Fruit fly (Drosophila melanogaster) whole organism: ENCODE data around the gene Obp18a.

Source experiments
- CG8478 ChIP-seq: fragments of >200 bp; optimal IDR thresholded peaks from 2 replicates; lab custom pipeline; 2018; ENCODE audit warnings: inconsistent platforms
- Dll ChIP-seq: fragments of >200 bp; optimal IDR thresholded peaks from 2 replicates; lab custom pipeline; 2017
- EcR ChIP-seq, 2 experiments: fragments of >200 bp; optimal IDR thresholded peaks; 2 replicates each; lab custom pipeline; 2017; ENCODE audit warnings: missing biosample characterization in 2 of 2, missing genetic modification characterization in 2 of 2, missing genetic modification reagents in 2 of 2
- pan ChIP-seq: fragments of >200 bp; optimal IDR thresholded peaks from 2 replicates; lab custom pipeline; 2017
- psq ChIP-seq: fragments of >200 bp; optimal IDR thresholded peaks from 2 replicates; lab custom pipeline; 2017
- usp ChIP-seq: fragments of >200 bp; optimal IDR thresholded peaks from 2 replicates; lab custom pipeline; 2017; ENCODE audit warnings: missing biosample characterization, missing genetic modification characterization, mixed read lengths

Obp18a gene

dm6 chrX:19135768-19136167, at the start of gene Obp18a:
TSS of gene Obp18a (minus strand) at chrX:19135868.
- TF ChIP-seq pan (no peak), psq (lab: Kevin White, UChicago) (no peak), CG8478 (lab: Kevin White, UChicago) (no peak), EcR (GFP tag; optimal IDR thresholded peaks at IDR 0.05; lab: Kevin White, UChicago) (no peak), usp (GFP tag; lab: Kevin White, UChicago) (no peak)

DNA sequence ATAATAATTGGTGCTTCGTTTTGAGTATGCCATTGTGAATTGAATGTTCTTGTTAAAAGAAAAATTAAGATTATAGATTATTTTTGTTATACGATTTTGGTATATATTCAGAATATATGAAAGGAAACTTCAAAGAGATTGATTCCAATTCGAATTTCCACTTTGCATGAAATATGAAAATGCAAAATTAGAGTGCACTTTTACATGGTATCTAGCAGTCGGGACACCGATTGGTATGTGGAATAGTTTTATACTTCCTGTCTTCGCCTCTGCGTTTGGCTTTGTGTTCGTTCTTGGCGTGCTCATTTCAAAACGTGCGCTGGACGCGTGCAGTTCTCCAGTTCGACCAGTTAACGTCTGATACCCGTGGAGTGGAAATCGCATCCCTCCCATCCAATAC, 47.5 kb upstream of the Obp18a start, which contains the start of gene CG33253:
Gene CG33253, plus strand, starts transcription at position 301 of the 400 bp plus-strand sequence.
- no peak for TF ChIP-seq pan
- no peak for TF ChIP-seq CG8478 (lab: Kevin White, UChicago)

- TF ChIP-seq psq (lab: Kevin White, UChicago) (no peak), Dll (lab: Kevin White, UChicago) (no peak), EcR (GFP tag; optimal IDR thresholded peaks at IDR 0.05; lab: Kevin White, UChicago) (no peak), CG8478 (lab: Kevin White, UChicago) (no peak)
Observed at dm6 chrX:19179696-19180255, 44.1 kb upstream of the Obp18a start, which contains the start of the genes CG7556 and CG7453. TSS of gene CG7556 (minus strand) at chrX:19179830. TSS of gene CG7453 (plus strand) at chrX:19180173.

DNA sequence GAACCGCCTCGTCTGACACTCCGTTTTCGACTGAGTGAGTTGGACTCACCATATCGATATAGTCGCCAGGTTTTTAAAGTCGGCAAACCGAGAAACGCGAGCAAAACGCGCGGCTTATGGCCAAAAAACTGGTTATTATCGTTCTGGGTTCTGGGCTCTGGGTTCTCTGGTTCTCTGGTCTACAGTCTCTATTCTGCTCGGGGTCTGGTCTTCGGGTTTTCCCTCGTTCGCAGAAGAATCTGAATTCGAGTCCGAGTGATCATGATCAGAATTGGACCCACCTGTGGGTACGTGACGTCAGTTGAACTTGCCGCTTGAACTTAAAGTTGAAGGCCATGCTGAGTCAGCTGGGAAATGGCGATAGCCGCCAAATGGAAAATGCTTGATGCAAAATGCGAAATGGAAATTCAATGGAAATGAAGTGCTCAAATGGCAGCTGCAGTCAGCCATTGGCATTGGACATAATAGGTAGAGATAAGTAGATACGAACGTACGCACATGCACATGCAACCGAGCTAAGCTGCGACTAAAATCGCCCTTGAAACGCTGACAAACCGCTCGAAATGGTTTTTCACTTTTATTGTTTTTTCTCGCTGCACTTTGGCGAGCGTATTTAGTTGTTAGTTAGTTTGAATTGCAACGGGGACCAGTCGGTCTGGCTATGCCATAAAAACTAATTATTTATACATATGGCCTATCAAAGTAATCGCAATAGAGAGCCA, 39.3 kb upstream of the Obp18a start, which contains the start of gene CG33939:
Gene CG33939, minus strand, starts transcription at position 51 of the 722 bp plus-strand sequence.
- TF ChIP-seq CG8478 (lab: Kevin White, UChicago): no peak
- TF ChIP-seq EcR (GFP tag; optimal IDR thresholded peaks at IDR 0.05; lab: Kevin White, UChicago): no peak
- no peak for TF ChIP-seq pan
- TF ChIP-seq psq (lab: Kevin White, UChicago): no peak

DNA sequence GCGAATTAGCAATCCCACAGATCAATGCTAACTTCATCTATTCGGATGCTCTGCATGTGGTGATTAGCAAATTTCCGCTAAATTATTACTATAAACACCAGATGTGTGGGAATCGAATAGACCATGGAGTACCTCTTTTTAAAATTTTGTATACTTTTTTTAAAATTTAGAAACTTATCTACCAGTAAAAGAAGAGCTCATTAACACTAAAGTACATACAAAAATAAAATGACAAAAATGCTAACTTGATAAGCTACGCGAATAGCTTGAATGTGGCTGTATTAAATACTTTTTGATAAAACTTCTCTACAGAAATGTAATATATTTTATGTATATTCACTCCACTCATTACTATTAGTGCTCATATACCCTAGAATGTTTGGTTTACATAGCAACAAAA, 38.4 kb upstream of the Obp18a start:
- TF ChIP-seq pan (no peak), usp (GFP tag; lab: Kevin White, UChicago) (no peak), psq (lab: Kevin White, UChicago) (no peak), EcR (GFP tag; optimal IDR thresholded peaks at IDR 0.05; lab: Kevin White, UChicago) (no peak), Dll (lab: Kevin White, UChicago) (no peak), CG8478 (lab: Kevin White, UChicago) (no peak)

DNA sequence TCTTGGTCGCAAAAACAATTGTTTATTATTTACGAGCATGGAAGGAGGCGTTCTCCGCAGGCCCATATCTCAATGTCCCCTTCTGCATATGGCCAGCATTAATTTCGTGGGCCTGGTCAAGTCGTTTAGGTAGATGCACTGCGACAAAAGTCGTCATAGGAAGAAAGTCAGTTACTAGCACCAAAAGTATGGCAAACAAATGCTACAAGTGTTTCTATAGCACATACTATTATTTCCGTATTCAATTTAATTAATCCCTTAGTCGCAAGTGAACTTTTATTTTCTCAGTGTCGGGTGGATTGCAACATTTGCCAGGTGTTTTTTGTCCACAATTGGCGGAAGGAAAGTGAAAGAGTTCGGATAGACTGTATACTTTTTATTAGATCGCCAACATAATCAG, 37.3 kb upstream of the Obp18a start:
- no peak for TF ChIP-seq usp (GFP tag; lab: Kevin White, UChicago)
- TF ChIP-seq pan: no peak
- no peak for TF ChIP-seq EcR (GFP tag; optimal IDR thresholded peaks at IDR 0.05; lab: Kevin White, UChicago)
- TF ChIP-seq CG8478 (lab: Kevin White, UChicago): no peak
- no peak for TF ChIP-seq Dll (lab: Kevin White, UChicago)
- TF ChIP-seq psq (lab: Kevin White, UChicago): no peak

DNA sequence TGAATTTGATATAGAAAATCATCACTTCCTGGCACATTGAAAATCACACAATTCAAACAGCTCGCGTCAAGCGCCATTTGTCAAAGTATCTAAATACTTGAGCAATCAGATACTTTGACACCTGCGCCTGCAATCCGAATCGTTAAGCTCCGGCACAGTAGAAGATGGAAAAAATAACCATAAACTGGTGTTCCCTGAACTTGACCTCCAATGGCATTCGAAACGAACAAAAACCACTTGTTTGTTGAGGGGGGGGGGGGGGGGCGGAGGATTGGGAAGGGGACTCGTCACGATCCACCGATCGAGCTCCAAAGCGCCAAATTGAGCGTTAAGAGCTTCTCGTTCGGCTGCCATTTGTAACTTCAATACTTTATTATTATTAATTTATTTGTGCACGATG, 36.3 kb upstream of the Obp18a start:
- TF ChIP-seq usp (GFP tag; lab: Kevin White, UChicago) (no peak), Dll (lab: Kevin White, UChicago) (no peak), psq (lab: Kevin White, UChicago) (no peak), EcR (GFP tag; optimal IDR thresholded peaks at IDR 0.05; lab: Kevin White, UChicago) (no peak), pan (no peak), CG8478 (lab: Kevin White, UChicago) (no peak)

DNA sequence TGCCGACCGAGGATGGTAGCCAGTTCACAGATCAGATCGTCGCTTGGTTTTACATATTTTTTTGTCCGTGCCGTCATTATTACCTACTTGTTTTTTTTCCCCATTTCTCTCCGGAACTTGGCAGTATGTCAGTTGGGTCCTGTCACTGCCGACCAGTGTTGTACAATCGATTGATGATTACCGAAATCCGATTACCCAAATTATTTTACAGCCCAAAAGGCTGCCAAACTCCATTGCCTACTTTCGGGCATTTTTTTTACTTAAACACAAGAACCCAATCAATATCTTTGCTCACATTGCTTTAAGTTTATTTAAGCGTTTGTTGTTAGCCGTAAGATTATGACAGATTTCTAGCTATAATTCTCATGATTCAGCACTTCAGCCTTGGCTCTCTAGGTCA, 35.1 kb upstream of the Obp18a start, which contains the start of gene Inx5:
Gene Inx5, minus strand, starts transcription at position 93 of the 400 bp plus-strand sequence.
- TF ChIP-seq Dll (lab: Kevin White, UChicago) (no peak), usp (GFP tag; lab: Kevin White, UChicago) (no peak), CG8478 (lab: Kevin White, UChicago) (no peak), EcR (GFP tag; optimal IDR thresholded peaks at IDR 0.05; lab: Kevin White, UChicago) (no peak)

- no peak for TF ChIP-seq Dll (lab: Kevin White, UChicago)
- TF ChIP-seq pan: peak; percentile 84
Observed at dm6 chrX:19167586-19168403, 32.1 kb upstream of the Obp18a start.

- no peak for TF ChIP-seq psq (lab: Kevin White, UChicago)
- TF ChIP-seq EcR (GFP tag; optimal IDR thresholded peaks at IDR 0.05; lab: Kevin White, UChicago): no peak
- no peak for TF ChIP-seq usp (GFP tag; lab: Kevin White, UChicago)
Observed at dm6 chrX:19167032-19167568, 31.4 kb upstream of the Obp18a start, which contains the start of gene RhoGAP18B. TSS of gene RhoGAP18B (minus strand) at chrX:19167082.

DNA sequence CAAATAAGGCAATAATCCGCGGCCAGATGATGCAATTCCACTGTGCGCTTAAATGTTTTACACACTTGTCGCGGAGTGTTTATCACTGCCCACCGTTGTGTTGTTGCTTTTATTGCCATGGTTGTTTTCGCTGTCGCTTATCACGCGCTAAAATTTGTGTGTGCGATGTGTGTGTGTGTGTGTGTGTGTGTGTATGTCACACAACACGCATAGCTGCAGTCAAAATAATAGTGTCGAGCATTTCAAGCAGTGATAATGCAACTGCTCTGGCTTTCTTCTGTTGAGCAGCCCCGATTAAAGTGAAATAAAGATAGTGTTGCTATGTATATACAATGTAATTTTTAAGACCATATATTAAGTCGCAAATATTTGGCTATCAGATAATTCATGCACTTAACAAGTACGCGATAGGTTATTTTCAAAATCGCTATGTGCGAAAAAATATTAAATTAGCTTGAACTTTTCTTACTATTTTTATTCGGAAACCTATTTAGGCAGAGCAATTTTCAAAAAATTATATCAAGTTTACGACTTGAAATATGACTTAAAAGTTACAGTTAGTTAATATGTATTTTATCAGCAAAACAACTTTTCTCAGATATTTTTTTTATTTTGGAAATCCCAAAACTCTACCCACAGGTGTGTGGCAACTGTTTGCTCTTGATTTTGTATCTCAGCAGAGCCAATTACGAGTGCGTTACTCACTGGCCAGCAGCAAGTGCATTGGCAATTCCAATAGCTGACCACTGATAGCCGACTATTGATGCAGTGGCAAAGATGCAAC, 30.7 kb upstream of the Obp18a start:
- no peak for TF ChIP-seq pan
- TF ChIP-seq Dll (lab: Kevin White, UChicago): no peak
- no peak for TF ChIP-seq EcR (GFP tag; optimal IDR thresholded peaks at IDR 0.05; lab: Kevin White, UChicago)
